Worm (Caenorhabditis elegans): ENCODE results near the gene hsp-12.2.
A peak's percentile ranks its signal among the peaks of the same experiment; 100 is the strongest.

hsp-12.2 gene

DNA sequence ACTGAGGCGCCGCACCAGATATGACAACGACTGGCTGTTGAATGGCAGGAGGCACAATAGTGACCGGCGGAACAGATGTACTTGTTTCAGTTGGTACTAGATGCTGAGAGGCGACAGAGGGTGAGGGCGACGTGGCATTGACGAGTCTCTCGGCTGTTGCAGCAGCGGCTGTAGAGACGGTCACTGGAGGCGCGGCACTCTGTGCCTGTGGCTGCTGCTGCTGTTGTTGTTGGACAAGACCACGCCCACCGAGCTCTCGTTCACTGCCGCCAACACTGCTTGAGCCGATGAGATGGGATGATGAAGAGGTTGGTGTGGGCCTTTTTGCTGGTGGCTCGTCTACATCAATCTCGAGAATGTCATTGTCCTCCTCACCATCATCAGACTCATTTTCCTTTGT, 20.7 kb upstream of the hsp-12.2 start:
- TF ChIP-seq elt-3 (tag; optimal IDR thresholded peaks at IDR 0.05) (no peak), egl-27 (tag; optimal IDR thresholded peaks at IDR 0.05) (no peak), daf-12 (tag; optimal IDR thresholded peaks at IDR 0.05) (no peak), hmg-11 (tag; optimal IDR thresholded peaks at IDR 0.05) (no peak), R02D3.7 (tag; optimal IDR thresholded peaks at IDR 0.05) (no peak), lin-15B (tag; optimal IDR thresholded peaks at IDR 0.05) (no peak), tbx-2 (tag; optimal IDR thresholded peaks at IDR 0.05) (no peak)

ce11 chrIII:8121132-8121531, 16.7 kb upstream of the hsp-12.2 start, which contains the start of gene gei-8:
Gene gei-8 (minus strand): TSS chrIII:8121232.
- TF ChIP-seq lin-15B (tag; optimal IDR thresholded peaks at IDR 0.05) = no peak
- TF ChIP-seq nhr-11 (tag; optimal IDR thresholded peaks at IDR 0.05) = no peak
- TF ChIP-seq ztf-4 (tag; optimal IDR thresholded peaks at IDR 0.05) = no peak
- no peak for TF ChIP-seq nhr-12 (tag; optimal IDR thresholded peaks at IDR 0.05)
- TF ChIP-seq ama-1 (optimal IDR thresholded peaks at IDR 0.05) = no peak
- TF ChIP-seq fkh-10 (GFP tag; optimal IDR thresholded peaks at IDR 0.05) = no peak
- no peak for TF ChIP-seq pqm-1 (tag; optimal IDR thresholded peaks at IDR 0.05)
- TF ChIP-seq nhr-76 (tag; optimal IDR thresholded peaks at IDR 0.05) = no peak
- TF ChIP-seq fos-1 (tag; optimal IDR thresholded peaks at IDR 0.05) = no peak
- TF ChIP-seq nhr-77 (tag; optimal IDR thresholded peaks at IDR 0.05) = no peak
- TF ChIP-seq ceh-82 (tag; optimal IDR thresholded peaks at IDR 0.05) = no peak
- no peak for TF ChIP-seq egl-5 (tag; optimal IDR thresholded peaks at IDR 0.05)
- TF ChIP-seq nhr-43 (tag; optimal IDR thresholded peaks at IDR 0.05; ENCODE audit: poor library complexity, severe bottlenecking) = no peak
- TF ChIP-seq unc-62 (GFP tag; optimal IDR thresholded peaks at IDR 0.05) = no peak
- no peak for TF ChIP-seq lin-39 (tag; optimal IDR thresholded peaks at IDR 0.05)
- TF ChIP-seq pha-4 (tag; optimal IDR thresholded peaks at IDR 0.05) = no peak

- TF ChIP-seq ceh-28 (tag; optimal IDR thresholded peaks at IDR 0.05) (no peak), nhr-12 (tag; optimal IDR thresholded peaks at IDR 0.05) (no peak), nhr-76 (tag; optimal IDR thresholded peaks at IDR 0.05) (no peak), mml-1 (tag; optimal IDR thresholded peaks at IDR 0.05) (no peak), jun-1 (tag; optimal IDR thresholded peaks at IDR 0.05) (no peak), egl-5 (tag; optimal IDR thresholded peaks at IDR 0.05) (no peak), nfya-1 (tag; optimal IDR thresholded peaks at IDR 0.05; ENCODE audit: insufficient read depth) (no peak), nhr-77 (tag; optimal IDR thresholded peaks at IDR 0.05) (no peak), eor-1 (tag; optimal IDR thresholded peaks at IDR 0.05) (no peak), ceh-9 (tag; optimal IDR thresholded peaks at IDR 0.05) (no peak), nhr-43 (tag; optimal IDR thresholded peaks at IDR 0.05; ENCODE audit: poor library complexity, severe bottlenecking) (no peak), nhr-25 (tag; optimal IDR thresholded peaks at IDR 0.05) (no peak), sea-2 (GFP tag; optimal IDR thresholded peaks at IDR 0.05) (no peak), zag-1 (tag; optimal IDR thresholded peaks at IDR 0.05) (no peak), fkh-2 (tag; optimal IDR thresholded peaks at IDR 0.05) (no peak)
These were observed 16.0 kb upstream of the hsp-12.2 start for ce11 chrIII:8121923-8122322.

- TF ChIP-seq lin-15B (tag; optimal IDR thresholded peaks at IDR 0.05) (peak; percentile 37), hmg-11 (tag; optimal IDR thresholded peaks at IDR 0.05) (peak; percentile 11), skn-1 (tag; optimal IDR thresholded peaks at IDR 0.05) (peak; percentile 65), pha-4 (tag; optimal IDR thresholded peaks at IDR 0.05) (peak; percentile 79), nfya-1 (tag; optimal IDR thresholded peaks at IDR 0.05; ENCODE audit: insufficient read depth) (peak; percentile 91), nhr-25 (tag; optimal IDR thresholded peaks at IDR 0.05) (peak; percentile 25), fkh-10 (GFP tag; optimal IDR thresholded peaks at IDR 0.05) (peak; percentile 67), ZK546.5 (tag; optimal IDR thresholded peaks at IDR 0.05) (no peak), fos-1 (tag; optimal IDR thresholded peaks at IDR 0.05) (no peak), sea-2 (GFP tag; optimal IDR thresholded peaks at IDR 0.05) (no peak), nhr-76 (tag; optimal IDR thresholded peaks at IDR 0.05) (no peak), nhr-43 (tag; optimal IDR thresholded peaks at IDR 0.05; ENCODE audit: poor library complexity, severe bottlenecking) (no peak), egl-5 (tag; optimal IDR thresholded peaks at IDR 0.05) (peak; percentile 89), elt-1 (tag; optimal IDR thresholded peaks at IDR 0.05) (peak; percentile 21), elt-2 (tag; optimal IDR thresholded peaks at IDR 0.05) (peak; percentile 48), nhr-23 (tag; optimal IDR thresholded peaks at IDR 0.05) (peak; percentile 86), snpc-4 (tag; optimal IDR thresholded peaks at IDR 0.05) (peak; percentile 38), daf-12 (tag; optimal IDR thresholded peaks at IDR 0.05) (no peak), pqm-1 (tag; optimal IDR thresholded peaks at IDR 0.05) (peak; percentile 60), jun-1 (tag; optimal IDR thresholded peaks at IDR 0.05) (peak; percentile 50), ceh-28 (tag; optimal IDR thresholded peaks at IDR 0.05) (peak; percentile 41), mdl-1 (tag; optimal IDR thresholded peaks at IDR 0.05) (peak; percentile 31), tbx-2 (tag; optimal IDR thresholded peaks at IDR 0.05) (no peak), ztf-4 (tag; optimal IDR thresholded peaks at IDR 0.05) (no peak), lin-39 (tag; optimal IDR thresholded peaks at IDR 0.05) (peak; percentile 20)
These were observed 13.6 kb upstream of the hsp-12.2 start for ce11 chrIII:8124323-8124722.

All from whole organism, L3 larva.